Fruit fly (Drosophila melanogaster) whole organism, wandering third instar larva: Measurements from ENCODE around the gene CG31091.

Source experiments
- Abd-B ChIP-seq: fragments of >200 bp; optimal IDR thresholded peaks from 2 replicates; lab custom pipeline; 2017; ENCODE audit warnings: missing biosample characterization, missing genetic modification characterization
- CG32264 ChIP-seq: fragments of 200-800 bp; sonication (Bioruptor generic); optimal IDR thresholded peaks from 2 replicates; lab custom pipeline; 2016; ENCODE audit warnings: missing biosample characterization, missing genetic modification characterization
- CrebA ChIP-seq: fragments of 200-800 bp; sonication (Bioruptor generic); optimal IDR thresholded peaks from 2 replicates; lab custom pipeline; 2016; ENCODE audit warnings: missing biosample characterization, mild to moderate bottlenecking, missing genetic modification characterization, borderline replicate concordance
- Dfd ChIP-seq: fragments of >200 bp; optimal IDR thresholded peaks from 2 replicates; lab custom pipeline; 2017; ENCODE audit warnings: missing biosample characterization, missing genetic modification characterization
- Dif ChIP-seq: fragments of 200-275, 200-300 bp; sonication (Bioruptor generic); optimal IDR thresholded peaks from 2 replicates; lab custom pipeline; 2018; ENCODE audit warnings: missing biosample characterization, missing genetic modification characterization; ENCODE audit not compliant: partially characterized antibody
- GATAd ChIP-seq: sonication (Bioruptor generic); optimal IDR thresholded peaks from 2 replicates; lab custom pipeline; 2016; ENCODE audit warnings: missing biosample characterization, missing genetic modification characterization
- HLH106 ChIP-seq: fragments of 200-800 bp; optimal IDR thresholded peaks from 3 replicates; lab custom pipeline; 2019; ENCODE audit warnings: missing biosample characterization, mild to moderate bottlenecking, missing genetic modification characterization, moderate library complexity
- Hnf4 ChIP-seq: fragments of 200-800 bp; sonication (Bioruptor generic); optimal IDR thresholded peaks from 2 replicates; lab custom pipeline; 2016; ENCODE audit warnings: missing biosample characterization, mild to moderate bottlenecking, missing genetic modification characterization
- Hr78 ChIP-seq: fragments of >200 bp; optimal IDR thresholded peaks from 2 replicates; lab custom pipeline; 2017; ENCODE audit warnings: missing biosample characterization, missing genetic modification characterization
- Hr83 ChIP-seq: fragments of 200-300 bp; sonication (Bioruptor generic); optimal IDR thresholded peaks from 2 replicates; lab custom pipeline; 2016; ENCODE audit warnings: missing biosample characterization, mild to moderate bottlenecking, missing genetic modification characterization, moderate library complexity; ENCODE audit not compliant: poor library complexity, severe bottlenecking
- Jra ChIP-seq: sonication (Bioruptor generic); optimal IDR thresholded peaks from 2 replicates; lab custom pipeline; 2016; ENCODE audit warnings: missing biosample characterization, missing genetic modification characterization
- Mio ChIP-seq: sonication (Bioruptor generic); optimal IDR thresholded peaks from 2 replicates; lab custom pipeline; 2016; ENCODE audit warnings: missing biosample characterization, missing genetic modification characterization
- Myc ChIP-seq: fragments of >200 bp; optimal IDR thresholded peaks from 2 replicates; lab custom pipeline; 2017
- N ChIP-seq: fragments of >200 bp; optimal IDR thresholded peaks from 2 replicates; lab custom pipeline; 2018; ENCODE audit warnings: missing biosample characterization, missing external identifiers, missing genetic modification characterization
- OdsH ChIP-seq: fragments of 200-800 bp; sonication (Bioruptor generic); optimal IDR thresholded peaks from 2 replicates; lab custom pipeline; 2016; ENCODE audit warnings: missing biosample characterization, mild to moderate bottlenecking, missing genetic modification characterization
- Rel ChIP-seq, 2 experiments: fragments of 200-800 bp; sonication (Bioruptor generic) in 1 of 2; optimal IDR thresholded peaks; 2 replicates in 1 of 2; 3 replicates in 1 of 2; lab custom pipeline; 2016 to 2019; ENCODE audit warnings: mild to moderate bottlenecking in 2 of 2, missing biosample characterization in 2 of 2, missing genetic modification characterization in 2 of 2, moderate library complexity in 1 of 2
- Sp1 ChIP-seq: fragments of 200-800 bp; sonication (Bioruptor generic); optimal IDR thresholded peaks from 3 replicates; lab custom pipeline; 2019; ENCODE audit warnings: missing biosample characterization, mild to moderate bottlenecking, missing genetic modification characterization, moderate library complexity
- Vsx2 ChIP-seq: fragments of 200-300, 225-300 bp; sonication (Bioruptor generic); optimal IDR thresholded peaks from 2 replicates; lab custom pipeline; 2018; ENCODE audit warnings: missing biosample characterization, missing genetic modification characterization; ENCODE audit not compliant: partially characterized antibody
- br ChIP-seq: fragments of 200-800 bp; sonication (Bioruptor generic); optimal IDR thresholded peaks from 2 replicates; lab custom pipeline; 2016; ENCODE audit warnings: missing biosample characterization, missing genetic modification characterization
- brk ChIP-seq: fragments of 200-800 bp; sonication (Bioruptor generic); optimal IDR thresholded peaks from 2 replicates; lab custom pipeline; 2016; ENCODE audit warnings: missing biosample characterization, mild to moderate bottlenecking, missing genetic modification characterization
- dl ChIP-seq, 2 experiments: fragments of 175-275, 200-275 bp in 1 of 2; fragments of 200-275 bp in 1 of 2; sonication (Bioruptor generic); optimal IDR thresholded peaks; lab custom pipeline; 2018; ENCODE audit warnings: mild to moderate bottlenecking in 2 of 2, missing biosample characterization in 2 of 2, missing genetic modification characterization in 2 of 2, moderate library complexity in 2 of 2; ENCODE audit not compliant: partially characterized antibody in 2 of 2, insufficient read depth in 1 of 2
- dmrt93B ChIP-seq: fragments of 200-800 bp; sonication (Bioruptor generic); optimal IDR thresholded peaks from 2 replicates; lab custom pipeline; 2018; ENCODE audit warnings: missing biosample characterization, mild to moderate bottlenecking, missing genetic modification characterization
- dsf ChIP-seq: sonication (Bioruptor generic); optimal IDR thresholded peaks from 2 replicates; lab custom pipeline; 2016; ENCODE audit warnings: missing biosample characterization, missing genetic modification characterization, borderline replicate concordance
- foxo ChIP-seq, 2 experiments: fragments of 200-800 bp; sonication (Bioruptor generic); optimal IDR thresholded peaks; 2 replicates in 1 of 2; 3 replicates in 1 of 2; lab custom pipeline; 2016 to 2017; ENCODE audit warnings: missing biosample characterization in 2 of 2, missing genetic modification characterization in 2 of 2
- fru ChIP-seq: fragments of 200-800 bp; sonication (Bioruptor generic); optimal IDR thresholded peaks from 3 replicates; lab custom pipeline; 2016; ENCODE audit warnings: missing biosample characterization, mild to moderate bottlenecking, missing genetic modification characterization
- h ChIP-seq: fragments of 200-800 bp; sonication (Bioruptor generic); optimal IDR thresholded peaks from 3 replicates; lab custom pipeline; 2016; ENCODE audit warnings: missing biosample characterization, mild to moderate bottlenecking, missing genetic modification characterization
- jim ChIP-seq: fragments of 175-275, 200-325 bp; sonication (Bioruptor generic); optimal IDR thresholded peaks from 2 replicates; lab custom pipeline; 2016; ENCODE audit warnings: missing biosample characterization, mild to moderate bottlenecking, missing genetic modification characterization
- lola ChIP-seq: fragments of >200 bp; optimal IDR thresholded peaks from 2 replicates; lab custom pipeline; 2017; ENCODE audit warnings: missing biosample characterization, missing genetic modification characterization
- pan ChIP-seq: fragments of >200 bp; optimal IDR thresholded peaks from 2 replicates; lab custom pipeline; 2017
- rgr ChIP-seq: fragments of 200-800 bp; sonication (Bioruptor generic); optimal IDR thresholded peaks from 3 replicates; lab custom pipeline; 2016; ENCODE audit warnings: missing biosample characterization, mild to moderate bottlenecking, missing genetic modification characterization
- sage ChIP-seq: fragments of 200-800 bp; sonication (Bioruptor generic); optimal IDR thresholded peaks from 2 replicates; lab custom pipeline; 2016; ENCODE audit warnings: missing biosample characterization, mild to moderate bottlenecking, missing genetic modification characterization
- sv ChIP-seq: fragments of 200-800 bp; sonication (Bioruptor generic); optimal IDR thresholded peaks from 3 replicates; lab custom pipeline; 2016; ENCODE audit warnings: missing biosample characterization, missing genetic modification characterization
- tai ChIP-seq: sonication (Bioruptor generic); optimal IDR thresholded peaks from 2 replicates; lab custom pipeline; 2016; ENCODE audit warnings: missing biosample characterization, missing genetic modification characterization
- woc ChIP-seq: sonication (Bioruptor generic); optimal IDR thresholded peaks from 2 replicates; lab custom pipeline; 2016; ENCODE audit warnings: missing biosample characterization, mild to moderate bottlenecking, missing genetic modification characterization

CG31091 gene

dm6 chr3R:25893272-25893671, 6.4 kb upstream of the CG31091 start, which contains the start of gene CG5913:
Gene CG5913, plus strand, starts transcription at chr3R:25893495.
- no peak for TF ChIP-seq Rel (GFP tag; optimal IDR thresholded peaks at IDR 0.05; lab: Kevin White, UChicago)
- TF ChIP-seq Rel (tag; optimal IDR thresholded peaks at IDR 0.05; lab: Kevin White, UChicago) = no peak
- TF ChIP-seq pan (lab: Kevin White, UChicago) = no peak
- no peak for TF ChIP-seq Hr83 (GFP tag; lab: Kevin White, UChicago)
- no peak for TF ChIP-seq GATAd (GFP tag; lab: Kevin White, UChicago)
- no peak for TF ChIP-seq jim
- no peak for TF ChIP-seq sage
- no peak for TF ChIP-seq tai (GFP tag; lab: Kevin White, UChicago)
- no peak for TF ChIP-seq dl (GFP tag; optimal IDR thresholded peaks at IDR 0.05; lab: Kevin White, UChicago; ENCODE audit: insufficient read depth in 1 of 2, partially characterized antibody in 2 of 2)
- TF ChIP-seq dsf (GFP tag; lab: Kevin White, UChicago) = no peak
- no peak for TF ChIP-seq Myc (lab: Kevin White, UChicago)

dm6 chr3R:25895522-25895921, 4.2 kb upstream of the CG31091 start, which contains the start of gene Sodq:
Gene Sodq, plus strand, starts transcription at chr3R:25895822.
- no peak for TF ChIP-seq Myc (lab: Kevin White, UChicago)
- no peak for TF ChIP-seq rgr (GFP tag; lab: Kevin White, UChicago)
- TF ChIP-seq GATAd (GFP tag; lab: Kevin White, UChicago) = no peak
- no peak for TF ChIP-seq Dfd (GFP tag; lab: Kevin White, UChicago)
- TF ChIP-seq sv (GFP tag; lab: Kevin White, UChicago) = no peak

dm6 chr3R:25897176-25897575, 2.5 kb upstream of the CG31091 start, which contains the start of gene Mco3:
Gene Mco3, plus strand, starts transcription at chr3R:25897476.
- TF ChIP-seq Hr78 (GFP tag; lab: Kevin White, UChicago) (no peak), CrebA (no peak), lola (no peak), tai (GFP tag; lab: Kevin White, UChicago) (no peak), Myc (lab: Kevin White, UChicago) (no peak), OdsH (no peak), dmrt93B (no peak), Vsx2 (GFP tag; lab: Kevin White, UChicago) (no peak), Abd-B (no peak), jim (no peak), Hr83 (GFP tag; lab: Kevin White, UChicago) (no peak), N (GFP tag; lab: Kevin White, UChicago) (no peak), sage (no peak), fru (GFP tag; lab: Kevin White, UChicago) (no peak), foxo (GFP tag; optimal IDR thresholded peaks at IDR 0.05; lab: Kevin White, UChicago) (no peak), Sp1 (GFP tag; lab: Kevin White, UChicago) (no peak), HLH106 (tag; lab: Kevin White, UChicago) (no peak), Dfd (GFP tag; lab: Kevin White, UChicago) (no peak), dsf (GFP tag; lab: Kevin White, UChicago) (no peak), pan (lab: Kevin White, UChicago) (no peak)

dm6 chr3R:25902343-25902742, 2.6 kb downstream of the CG31091 start, which contains the start of gene CG31089:
Gene CG31089, plus strand, starts transcription at chr3R:25902643.
- TF ChIP-seq h (no peak), Hr78 (GFP tag; lab: Kevin White, UChicago) (no peak), Dif (GFP tag; lab: Kevin White, UChicago) (no peak), N (GFP tag; lab: Kevin White, UChicago) (no peak), Sp1 (GFP tag; lab: Kevin White, UChicago) (no peak), foxo (GFP tag; optimal IDR thresholded peaks at IDR 0.05; lab: Kevin White, UChicago) (no peak), Mio (GFP tag; lab: Kevin White, UChicago) (no peak), Vsx2 (GFP tag; lab: Kevin White, UChicago) (no peak), CrebA (no peak), sv (GFP tag; lab: Kevin White, UChicago) (no peak)

dm6 chr3R:25906722-25907121, 7.0 kb downstream of the CG31091 start, which contains the start of gene kumpel:
Gene kumpel, plus strand, starts transcription at chr3R:25907022.
- TF ChIP-seq brk (no peak), CG32264 (no peak), pan (lab: Kevin White, UChicago) (no peak), rgr (GFP tag; lab: Kevin White, UChicago) (no peak), Sp1 (GFP tag; lab: Kevin White, UChicago) (no peak), foxo (GFP tag; optimal IDR thresholded peaks at IDR 0.05; lab: Kevin White, UChicago) (no peak), Myc (lab: Kevin White, UChicago) (no peak), dl (GFP tag; optimal IDR thresholded peaks at IDR 0.05; lab: Kevin White, UChicago; ENCODE audit: insufficient read depth in 1 of 2, partially characterized antibody in 2 of 2) (no peak), Hnf4 (GFP tag; lab: Kevin White, UChicago) (no peak), fru (GFP tag; lab: Kevin White, UChicago) (no peak), woc (GFP tag; lab: Kevin White, UChicago) (no peak), dsf (GFP tag; lab: Kevin White, UChicago) (no peak), Dif (GFP tag; lab: Kevin White, UChicago) (no peak), dmrt93B (no peak), N (GFP tag; lab: Kevin White, UChicago) (no peak), GATAd (GFP tag; lab: Kevin White, UChicago) (no peak), Vsx2 (GFP tag; lab: Kevin White, UChicago) (no peak), Jra (no peak), br (GFP tag; lab: Kevin White, UChicago) (no peak), Hr78 (GFP tag; lab: Kevin White, UChicago) (no peak)
